Worm (Caenorhabditis elegans): ENCODE results near the gene C25F9.16.

The C25F9.16 gene

ce11 chrV:19428936-19429335 lies 5.3 kb upstream of the C25F9.16 start:
- no peak for TF ChIP-seq mdl-1 (tag; optimal IDR thresholded peaks at IDR 0.05)
- no peak for TF ChIP-seq ceh-62 (tag; optimal IDR thresholded peaks at IDR 0.05)
- TF ChIP-seq ctbp-1 (GFP tag; IDR thresholded peaks at IDR 0.05) = no peak
- TF ChIP-seq nhr-41 (GFP tag; IDR thresholded peaks at IDR 0.05) = no peak
- TF ChIP-seq hlh-30 (tag; optimal IDR thresholded peaks at IDR 0.05; ENCODE audit: insufficient read depth) = no peak
- TF ChIP-seq nhr-237 (tag; optimal IDR thresholded peaks at IDR 0.05) = no peak
- TF ChIP-seq daf-8 (GFP tag; IDR thresholded peaks at IDR 0.05) = no peak
- TF ChIP-seq hif-1 (tag; optimal IDR thresholded peaks at IDR 0.05) = no peak
- TF ChIP-seq aly-2 (tag; optimal IDR thresholded peaks at IDR 0.05) = no peak

- TF ChIP-seq Y75B8A.6 (GFP tag; IDR thresholded peaks at IDR 0.05) = 0 out of 2 replicates have a peak, but pooled peaks have one; percentile 47
- no peak for TF ChIP-seq lin-39 (tag; optimal IDR thresholded peaks at IDR 0.05)
These were observed 4.6 kb upstream of the C25F9.16 start for ce11 chrV:19429605-19430004.

ce11 chrV:19430351-19430913 lies 3.8 kb upstream of the C25F9.16 start:
- 0 out of 2 replicates have a peak, but pooled peaks have one; percentile 19 for TF ChIP-seq F26F4.8 (GFP tag; conservative IDR thresholded peaks at IDR 0.05)
- TF ChIP-seq hlh-11 (tag; optimal IDR thresholded peaks at IDR 0.05) = peak; percentile 8
- TF ChIP-seq mxl-2 (GFP tag; conservative IDR thresholded peaks at IDR 0.05) = peak; percentile 63; the same call in 1 of the 2 replicates
- no peak for TF ChIP-seq cey-2 (tag; optimal IDR thresholded peaks at IDR 0.05; ENCODE audit: borderline replicate concordance, insufficient read depth)
- TF ChIP-seq hlh-30 (tag; optimal IDR thresholded peaks at IDR 0.05; ENCODE audit: insufficient read depth) = peak; percentile 30
- TF ChIP-seq saeg-2 (GFP tag; IDR thresholded peaks at IDR 0.05) = 0 out of 2 replicates have a peak, but pooled peaks have one; percentile 11
- peak; percentile 62 for TF ChIP-seq nhr-111 (GFP tag; optimal IDR thresholded peaks at IDR 0.05)
- 0 out of 2 replicates have a peak, but pooled peaks have one; percentile 25 for TF ChIP-seq tra-1 (GFP tag; IDR thresholded peaks at IDR 0.05)
- TF ChIP-seq T20F7.1 (GFP tag; optimal IDR thresholded peaks at IDR 0.05) = no peak
- TF ChIP-seq nhr-6 (tag; optimal IDR thresholded peaks at IDR 0.05) = no peak
- TF ChIP-seq lsy-2 (tag; optimal IDR thresholded peaks at IDR 0.05) = no peak
- no peak for TF ChIP-seq ceh-62 (tag; optimal IDR thresholded peaks at IDR 0.05)

- TF ChIP-seq spr-3 (GFP tag; optimal IDR thresholded peaks at IDR 0.05) (no peak), mxl-2 (GFP tag; conservative IDR thresholded peaks at IDR 0.05) (no peak), mep-1 (tag; optimal IDR thresholded peaks at IDR 0.05) (no peak), unc-130 (GFP tag; optimal IDR thresholded peaks at IDR 0.05) (no peak), zfp-2 (tag; optimal IDR thresholded peaks at IDR 0.05) (no peak), pqm-1 (tag; optimal IDR thresholded peaks at IDR 0.05) (no peak), lin-29 (GFP tag; IDR thresholded peaks at IDR 0.05) (no peak), nhr-76 (tag; optimal IDR thresholded peaks at IDR 0.05) (no peak), ZK546.5 (tag; optimal IDR thresholded peaks at IDR 0.05) (no peak), mxl-3 (GFP tag; optimal IDR thresholded peaks at IDR 0.05) (no peak), ceh-82 (tag; optimal IDR thresholded peaks at IDR 0.05) (no peak), D1046.2 (GFP tag; IDR thresholded peaks at IDR 0.05) (no peak), fkh-10 (GFP tag; optimal IDR thresholded peaks at IDR 0.05) (no peak), unc-39 (tag; optimal IDR thresholded peaks at IDR 0.05) (no peak), Y5F2A.4 (GFP tag; optimal IDR thresholded peaks at IDR 0.05) (no peak)
These were observed 3.2 kb upstream of the C25F9.16 start, which contains the start of gene srw-85 for ce11 chrV:19431036-19431435. Gene srw-85 (minus strand): TSS chrV:19431136.
